Fruit fly (Drosophila melanogaster): ENCODE data around the gene CG17712.

DNA sequence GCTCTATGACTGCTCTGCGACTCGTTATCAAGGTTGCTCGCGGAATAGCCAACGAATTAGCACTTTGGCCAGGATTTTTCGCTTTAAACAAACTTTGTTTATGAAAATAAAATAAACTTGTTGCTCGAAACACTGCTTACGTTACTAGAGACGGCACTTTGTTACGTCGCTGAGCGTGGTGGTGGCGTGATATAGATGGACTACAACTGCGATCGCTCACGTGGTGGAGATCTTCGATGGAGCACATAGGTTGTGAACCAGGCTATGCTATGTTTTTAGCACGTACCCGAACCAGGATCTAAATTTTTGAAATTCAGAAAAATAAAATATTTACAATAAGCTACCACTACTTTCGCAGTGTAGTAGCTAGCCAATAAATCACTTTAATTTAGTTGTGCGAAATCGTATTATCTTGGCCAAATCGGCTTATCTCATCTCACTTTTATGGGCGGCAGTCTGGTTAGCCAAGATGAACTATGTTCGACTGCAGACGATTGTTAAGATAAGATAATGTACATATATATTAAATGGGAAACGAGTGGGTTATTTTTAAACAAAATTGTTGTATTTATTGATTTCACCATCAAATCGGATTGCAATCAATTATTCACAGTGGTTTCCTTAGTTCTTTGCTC is 36.1 kb downstream of the CG17712 start, which contains the start of gene frtz:
- TF ChIP-seq CG15710 (tag; optimal IDR thresholded peaks at IDR 0.05) (no peak), CG4496 (GFP tag; IDR thresholded peaks at IDR 0.05) (no peak), CG13204 (GFP tag; optimal IDR thresholded peaks at IDR 0.05) (no peak), fd96Ca (GFP tag; IDR thresholded peaks at IDR 0.05) (no peak), Ets98B (GFP tag; IDR thresholded peaks at IDR 0.05) (no peak), CG8159 (tag; optimal IDR thresholded peaks at IDR 0.05) (no peak), gl (tag; optimal IDR thresholded peaks at IDR 0.05) (no peak), rn (GFP tag; IDR thresholded peaks at IDR 0.05) (no peak), CG10348 (GFP tag; IDR thresholded peaks at IDR 0.05) (no peak), CG8301 (tag; optimal IDR thresholded peaks at IDR 0.05) (no peak), CG17806 (tag; optimal IDR thresholded peaks at IDR 0.05) (no peak), CG12605 (GFP tag; IDR thresholded peaks at IDR 0.05) (no peak), CG14655 (GFP tag; optimal IDR thresholded peaks at IDR 0.05) (no peak)
